Worm (Caenorhabditis elegans) whole organism, early embryonic: Measurements from ENCODE around the gene nep-20.

Source experiments
- B0310.2 ChIP-seq: sonication (generic microtip); optimal IDR thresholded peaks from 2 replicates; lab custom pipeline; 2016; ENCODE audit warnings: mild to moderate bottlenecking, missing genetic modification characterization, missing compliant biosample characterization
- F13C5.2 ChIP-seq: sonication (generic microtip); optimal IDR thresholded peaks from 2 replicates; lab custom pipeline; 2017; ENCODE audit warnings: mild to moderate bottlenecking, missing genetic modification characterization, inconsistent platforms, missing compliant biosample characterization
- aly-1 ChIP-seq: sonication (generic microtip); optimal IDR thresholded peaks from 2 replicates; lab custom pipeline; 2016; ENCODE audit warnings: missing genetic modification characterization, missing compliant biosample characterization
- ama-1 ChIP-seq: fragments of 150-350 bp; optimal IDR thresholded peaks from 2 replicates; lab custom pipeline; 2014
- ceh-36 ChIP-seq: sonication (generic microtip); optimal IDR thresholded peaks from 2 replicates; lab custom pipeline; 2016; ENCODE audit warnings: missing genetic modification characterization, inconsistent platforms, missing compliant biosample characterization
- flt-1 ChIP-seq: fragments of 200-800 bp; sonication (Bioruptor generic); IDR thresholded peaks from 2 replicates; pipeline ENCODE4 v1.3.6; 2022; ENCODE audit warnings: missing genetic modification characterization, missing compliant biosample characterization
- hmg-4 ChIP-seq: fragments of 200-800 bp; sonication (Bioruptor generic); optimal IDR thresholded peaks from 2 replicates; lab custom pipeline; 2018; ENCODE audit warnings: mild to moderate bottlenecking, missing genetic modification characterization, missing compliant biosample characterization
- hnd-1 ChIP-seq: sonication (generic microtip); optimal IDR thresholded peaks from 2 replicates; lab custom pipeline; 2016; ENCODE audit warnings: missing genetic modification characterization, missing compliant biosample characterization
- pes-1 ChIP-seq: fragments of 200-800 bp; sonication (Bioruptor generic); IDR thresholded peaks from 2 replicates; pipeline ENCODE4 v1.3.6; 2022; ENCODE audit warnings: missing genetic modification reagents, missing genetic modification characterization, missing compliant biosample characterization
- scrt-1 ChIP-seq: fragments of 200-800 bp; sonication (Bioruptor generic); IDR thresholded peaks from 2 replicates; pipeline ENCODE4 v1.3.6; 2022; ENCODE audit warnings: missing genetic modification characterization, missing compliant biosample characterization
- sea-1 ChIP-seq: fragments of 200-800 bp; sonication (Bioruptor generic); conservative IDR thresholded peaks from 2 replicates; pipeline ENCODE4 v1.3.6; 2022; ENCODE audit warnings: missing genetic modification characterization, missing compliant biosample characterization
- tbx-11 ChIP-seq: fragments of 200-800 bp; sonication (Bioruptor generic); IDR thresholded peaks from 2 replicates; pipeline ENCODE4 v1.3.6; 2022; ENCODE audit warnings: missing genetic modification characterization, missing compliant biosample characterization
- tbx-37 ChIP-seq: fragments of 200-800 bp; sonication (Bioruptor generic); conservative IDR thresholded peaks from 2 replicates; pipeline ENCODE4 v1.3.6; 2022; ENCODE audit warnings: missing genetic modification reagents, missing genetic modification characterization, missing compliant biosample characterization
- tra-4 ChIP-seq: sonication (generic microtip); optimal IDR thresholded peaks from 2 replicates; lab custom pipeline; 2017; ENCODE audit warnings: missing genetic modification characterization, missing compliant biosample characterization

The nep-20 gene

DNA sequence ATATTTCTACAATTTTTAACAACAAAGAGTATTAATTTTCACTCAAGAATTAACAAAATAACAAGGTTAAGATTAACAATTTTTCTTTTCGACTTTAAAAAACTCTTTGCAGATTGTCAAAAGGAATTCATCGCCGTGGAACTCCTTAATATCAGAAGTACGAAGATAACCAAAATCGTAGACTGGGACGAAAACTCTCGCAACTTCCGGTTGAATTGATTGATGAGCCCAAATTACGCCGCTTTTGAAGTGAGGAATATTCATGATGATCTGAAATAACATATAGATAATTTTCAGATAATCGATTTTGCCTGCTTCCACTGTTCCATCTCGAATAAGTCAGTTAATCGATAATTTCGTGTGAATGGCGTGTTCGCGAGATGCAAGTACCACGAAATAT, 51.7 kb downstream of the nep-20 start, which contains the start of gene F14D2.15:
TSS of gene F14D2.15 (minus strand) at position 101 of the 400 bp plus-strand sequence.
- TF ChIP-seq tbx-37 (GFP tag; lab: Robert Waterston, UW) = no peak
- no peak for TF ChIP-seq flt-1 (GFP tag; lab: Robert Waterston, UW)
- TF ChIP-seq hnd-1 (tag; lab: Kevin White, UChicago) = no peak
- TF ChIP-seq pes-1 (GFP tag; lab: Robert Waterston, UW) = no peak
- no peak for TF ChIP-seq F13C5.2 (tag; lab: Kevin White, UChicago)
- no peak for TF ChIP-seq tbx-11
- TF ChIP-seq B0310.2 (tag; lab: Kevin White, UChicago) = no peak
- TF ChIP-seq ama-1 (lab: Kevin White, UChicago) = no peak
- TF ChIP-seq aly-1 = no peak
- no peak for TF ChIP-seq tra-4
- TF ChIP-seq hmg-4 (GFP tag; lab: Kevin White, UChicago) = no peak
- TF ChIP-seq ceh-36 (tag; lab: Kevin White, UChicago) = no peak
- TF ChIP-seq scrt-1 (GFP tag; lab: Robert Waterston, UW) = no peak
- TF ChIP-seq sea-1 = no peak
